Fruit fly (Drosophila melanogaster) whole organism, embryonic: Measurements from ENCODE around the gene ftz-f1.

Experiments
- BEAF-32 ChIP-seq: fragments of 200-800 bp; sonication (Bioruptor generic); optimal IDR thresholded peaks from 3 replicates; lab custom pipeline; 2017; ENCODE audit warnings: missing biosample characterization, missing genetic modification characterization, mild to moderate bottlenecking, moderate library complexity, missing genetic modification reagents
- Bgb ChIP-seq: fragments of 200-800 bp; sonication (Bioruptor generic); IDR thresholded peaks from 2 replicates; pipeline ENCODE4 v1.3.6; 2022; ENCODE audit warnings: missing biosample characterization, missing genetic modification characterization; ENCODE audit not compliant: partially characterized antibody
- Blimp-1 ChIP-seq: fragments of 200-800 bp; sonication (Bioruptor generic); optimal IDR thresholded peaks from 3 replicates; lab custom pipeline; 2018; ENCODE audit warnings: missing biosample characterization, missing genetic modification characterization, mild to moderate bottlenecking, moderate library complexity, missing genetic modification reagents
- CG11504 ChIP-seq: fragments of 200-800 bp; sonication (Bioruptor generic); optimal IDR thresholded peaks from 3 replicates; lab custom pipeline; 2019; ENCODE audit warnings: missing biosample characterization, mild to moderate bottlenecking, missing genetic modification characterization, moderate library complexity
- CG12155 ChIP-seq: fragments of 200-800 bp; sonication (Bioruptor generic); optimal IDR thresholded peaks from 3 replicates; lab custom pipeline; 2016; ENCODE audit warnings: missing biosample characterization, missing genetic modification characterization
- CG12219 ChIP-seq: fragments of 200-800 bp; sonication (Bioruptor generic); optimal IDR thresholded peaks from 3 replicates; lab custom pipeline; 2018; ENCODE audit warnings: missing biosample characterization, mild to moderate bottlenecking, missing genetic modification characterization
- CG13775 ChIP-seq: fragments of 200-800 bp; sonication (Bioruptor generic); optimal IDR thresholded peaks from 3 replicates; lab custom pipeline; 2017; ENCODE audit warnings: missing biosample characterization, mild to moderate bottlenecking, missing genetic modification characterization
- CG14050 ChIP-seq: fragments of 200-800 bp; sonication (Bioruptor generic); IDR thresholded peaks from 3 replicates; pipeline ENCODE4 v1.3.6; 2022; ENCODE audit warnings: missing biosample characterization, missing genetic modification characterization
- CG15479 ChIP-seq: fragments of 200-800 bp; sonication (Bioruptor generic); optimal IDR thresholded peaks from 3 replicates; lab custom pipeline; 2019; ENCODE audit warnings: missing biosample characterization, mild to moderate bottlenecking, missing genetic modification characterization, moderate library complexity
- CG1602 ChIP-seq: fragments of 200-800 bp; sonication (Bioruptor generic); optimal IDR thresholded peaks from 3 replicates; lab custom pipeline; 2016; ENCODE audit warnings: missing biosample characterization, missing genetic modification characterization
- CG16813 ChIP-seq: fragments of 200-800 bp; sonication (Bioruptor generic); IDR thresholded peaks from 3 replicates; pipeline ENCODE4 v1.3.6; 2022; ENCODE audit warnings: missing biosample characterization, missing genetic modification characterization; ENCODE audit not compliant: partially characterized antibody
- CG2199 ChIP-seq: fragments of 200-800 bp; sonication (Bioruptor generic); IDR thresholded peaks from 3 replicates; pipeline ENCODE4 v1.3.6; 2022; ENCODE audit warnings: missing biosample characterization, missing genetic modification characterization
- CG2678 ChIP-seq: fragments of 200-800 bp; sonication (Bioruptor generic); optimal IDR thresholded peaks from 3 replicates; lab custom pipeline; 2019; ENCODE audit warnings: missing biosample characterization, mild to moderate bottlenecking, missing genetic modification characterization, moderate library complexity
- CG31365 ChIP-seq: fragments of 200-800 bp; sonication (Bioruptor generic); optimal IDR thresholded peaks from 2 replicates; lab custom pipeline; 2018; ENCODE audit warnings: missing biosample characterization, mild to moderate bottlenecking, missing genetic modification characterization
- CG31441 ChIP-seq: fragments of 200-800 bp; sonication (Bioruptor generic); IDR thresholded peaks from 2 replicates; pipeline ENCODE4 v1.3.6; 2022; ENCODE audit warnings: missing biosample characterization, missing genetic modification characterization
- CG34224 ChIP-seq: fragments of 200-800 bp; sonication (Bioruptor generic); IDR thresholded peaks from 3 replicates; pipeline ENCODE4 v1.3.6; 2022; ENCODE audit warnings: missing biosample characterization, missing genetic modification characterization; ENCODE audit not compliant: partially characterized antibody
- CG3847 ChIP-seq: fragments of 200-800 bp; sonication (Bioruptor generic); IDR thresholded peaks from 2 replicates; pipeline ENCODE4 v1.3.6; 2022; ENCODE audit warnings: missing biosample characterization, missing genetic modification characterization
- CG7556 ChIP-seq: fragments of 200-800 bp; sonication (Bioruptor generic); optimal IDR thresholded peaks from 2 replicates; lab custom pipeline; 2017; ENCODE audit warnings: missing biosample characterization, mild to moderate bottlenecking, missing genetic modification characterization
- CG7839 ChIP-seq: fragments of 200-800 bp; sonication (Bioruptor generic); optimal IDR thresholded peaks from 3 replicates; lab custom pipeline; 2018; ENCODE audit warnings: missing biosample characterization, mild to moderate bottlenecking, missing genetic modification characterization, moderate library complexity
- CG8089 ChIP-seq: fragments of 200-800 bp; sonication (Bioruptor generic); optimal IDR thresholded peaks from 3 replicates; lab custom pipeline; 2016; ENCODE audit warnings: missing biosample characterization, missing genetic modification characterization
- CG8290 ChIP-seq, 3 experiments: fragments of 200-800 bp; sonication (Bioruptor generic); optimal IDR thresholded peaks; 2 replicates each; lab custom pipeline; 2016 to 2019; ENCODE audit warnings: missing biosample characterization in 3 of 3, missing genetic modification characterization in 3 of 3, mild to moderate bottlenecking in 2 of 3, moderate library complexity in 1 of 3
- CG9215 ChIP-seq: fragments of 200-800 bp; sonication (Bioruptor generic); IDR thresholded peaks from 2 replicates; pipeline ENCODE4 v1.3.6; 2022; ENCODE audit warnings: missing biosample characterization, missing genetic modification characterization
- CG9437 ChIP-seq: fragments of 200-800 bp; sonication (Bioruptor generic); optimal IDR thresholded peaks from 2 replicates; lab custom pipeline; 2018; ENCODE audit warnings: missing biosample characterization, mild to moderate bottlenecking, missing genetic modification characterization
- CTCF ChIP-seq: fragments of 200-800 bp; sonication (Bioruptor generic); optimal IDR thresholded peaks from 2 replicates; lab custom pipeline; 2017; ENCODE audit warnings: missing biosample characterization, mild to moderate bottlenecking, missing genetic modification characterization, moderate library complexity
- Dll ChIP-seq: fragments of 200-800 bp; sonication (Bioruptor generic); IDR thresholded peaks from 4 replicates; pipeline ENCODE4 v1.3.6; 2022; ENCODE audit warnings: missing biosample characterization, missing genetic modification characterization; ENCODE audit not compliant: partially characterized antibody
- Fer1 ChIP-seq: fragments of 200-800 bp; sonication (Bioruptor generic); optimal IDR thresholded peaks from 2 replicates; lab custom pipeline; 2017; ENCODE audit warnings: missing biosample characterization, mild to moderate bottlenecking, missing genetic modification characterization
- Hr39 ChIP-seq: fragments of >200 bp; optimal IDR thresholded peaks from 2 replicates; lab custom pipeline; 2017
- MBD-R2 ChIP-seq: fragments of 200-800 bp; sonication (Bioruptor generic); IDR thresholded peaks from 2 replicates; pipeline ENCODE4 v1.3.6; 2022; ENCODE audit warnings: missing biosample characterization, missing genetic modification characterization
- Max ChIP-seq: fragments of 200-800 bp; sonication (Bioruptor generic); optimal IDR thresholded peaks from 2 replicates; lab custom pipeline; 2016; ENCODE audit warnings: missing biosample characterization, mild to moderate bottlenecking, missing genetic modification characterization
- Pdp1 ChIP-seq, 2 experiments: fragments of 200-800 bp; sonication (Bioruptor generic); optimal IDR thresholded peaks; 3 replicates each; lab custom pipeline; 2016; ENCODE audit warnings: missing biosample characterization in 2 of 2, missing genetic modification characterization in 2 of 2, mild to moderate bottlenecking in 1 of 2, moderate library complexity in 1 of 2
- Sin3A ChIP-seq: fragments of >200 bp; optimal IDR thresholded peaks from 2 replicates; lab custom pipeline; 2018
- Tbp ChIP-seq: fragments of >200 bp; optimal IDR thresholded peaks from 2 replicates; lab custom pipeline; 2018; ENCODE audit warnings: missing biosample characterization, missing genetic modification characterization
- Vsx1 ChIP-seq: fragments of 200-800 bp; sonication (Bioruptor generic); optimal IDR thresholded peaks from 2 replicates; lab custom pipeline; 2017; ENCODE audit warnings: missing biosample characterization, mild to moderate bottlenecking, missing genetic modification characterization, missing genetic modification reagents
- chn ChIP-seq: fragments of 200-800 bp; sonication (Bioruptor generic); optimal IDR thresholded peaks from 2 replicates; lab custom pipeline; 2016; ENCODE audit warnings: missing biosample characterization, missing genetic modification characterization
- fd64A ChIP-seq: fragments of 200-800 bp; sonication (Bioruptor generic); optimal IDR thresholded peaks from 3 replicates; lab custom pipeline; 2018; ENCODE audit warnings: missing biosample characterization, mild to moderate bottlenecking, missing genetic modification characterization
- gsb-n ChIP-seq: fragments of 200-800 bp; sonication (Bioruptor generic); optimal IDR thresholded peaks from 3 replicates; lab custom pipeline; 2018; ENCODE audit warnings: missing biosample characterization, mild to moderate bottlenecking, missing genetic modification characterization
- her ChIP-seq: fragments of 200-800 bp; sonication (Bioruptor generic); optimal IDR thresholded peaks from 2 replicates; lab custom pipeline; 2016; ENCODE audit warnings: missing biosample characterization, missing genetic modification characterization
- knrl ChIP-seq: fragments of 200-800 bp; sonication (Bioruptor generic); IDR thresholded peaks from 3 replicates; pipeline ENCODE4 v1.3.6; 2022; ENCODE audit warnings: missing biosample characterization, missing genetic modification characterization; ENCODE audit not compliant: partially characterized antibody
- maf-S ChIP-seq: fragments of 200-800 bp; sonication (Bioruptor generic); optimal IDR thresholded peaks from 2 replicates; lab custom pipeline; 2016; ENCODE audit warnings: missing biosample characterization, missing genetic modification characterization
- mam ChIP-seq: fragments of 200-800 bp; sonication (Bioruptor generic); optimal IDR thresholded peaks from 3 replicates; lab custom pipeline; 2016; ENCODE audit warnings: missing biosample characterization, missing genetic modification characterization
- nerfin-1 ChIP-seq: fragments of 200-800 bp; sonication (Bioruptor generic); optimal IDR thresholded peaks from 3 replicates; lab custom pipeline; 2019; ENCODE audit warnings: missing biosample characterization, mild to moderate bottlenecking, missing genetic modification characterization, moderate library complexity
- otp ChIP-seq: fragments of 200-800 bp; sonication (Bioruptor generic); IDR thresholded peaks from 3 replicates; pipeline ENCODE4, ENCODE4 v1.3.6; 2022; ENCODE audit warnings: missing biosample characterization, missing genetic modification characterization
- pzg ChIP-seq: fragments of 200-800 bp; sonication (Bioruptor generic); optimal IDR thresholded peaks from 3 replicates; lab custom pipeline; 2018; ENCODE audit warnings: missing biosample characterization, mild to moderate bottlenecking, missing genetic modification characterization, moderate library complexity
- sd ChIP-seq: fragments of 200-800 bp; sonication (Bioruptor generic); optimal IDR thresholded peaks from 3 replicates; lab custom pipeline; 2018; ENCODE audit warnings: missing biosample characterization, mild to moderate bottlenecking, missing genetic modification characterization, moderate library complexity
- sens ChIP-seq: fragments of 200-800 bp; sonication (Bioruptor generic); peaks from one replicate; lab custom pipeline; 2016; ENCODE audit warnings: missing biosample characterization, missing genetic modification characterization
- sqz ChIP-seq: fragments of 200-800 bp; sonication (Bioruptor generic); optimal IDR thresholded peaks from 3 replicates; lab custom pipeline; 2018; ENCODE audit warnings: missing biosample characterization, mild to moderate bottlenecking, missing genetic modification characterization
- trem ChIP-seq: fragments of 200-800 bp; optimal IDR thresholded peaks from 3 replicates; lab custom pipeline; 2019; ENCODE audit warnings: missing biosample characterization, mild to moderate bottlenecking, missing genetic modification characterization, moderate library complexity
- vnd ChIP-seq: fragments of 200-800 bp; sonication (Bioruptor generic); IDR thresholded peaks from 3 replicates; pipeline ENCODE4 v1.3.6; 2022; ENCODE audit warnings: missing biosample characterization, missing genetic modification characterization; ENCODE audit not compliant: partially characterized antibody
- zen ChIP-seq: fragments of 200-800 bp; sonication (Bioruptor generic); optimal IDR thresholded peaks from 3 replicates; lab custom pipeline; 2018; ENCODE audit warnings: missing biosample characterization, mild to moderate bottlenecking, missing genetic modification characterization, moderate library complexity

Gene ftz-f1

dm6 chr3L:18747953-18748756, 53.0 kb downstream of the ftz-f1 start, which contains the start of the genes Nufip and Atg3 (continued):
- peak; percentile 35 for TF ChIP-seq CG2678 (tag; lab: Kevin White, UChicago)
- TF ChIP-seq sens (GFP tag; lab: Kevin White, UChicago), result peak; percentile 71
- peak; percentile 45; the same call in 1 of the 2 replicates for TF ChIP-seq CG3847 (GFP tag; lab: Robert Waterston, UW)
- TF ChIP-seq CG16813, result peak; percentile 74
- peak; percentile 5 for TF ChIP-seq gsb-n (tag; lab: Kevin White, UChicago)
- TF ChIP-seq CG11504 (tag; lab: Kevin White, UChicago), result peak; percentile 66
- peak; percentile 54 for TF ChIP-seq MBD-R2 (GFP tag; lab: Robert Waterston, UW)
- no peak for TF ChIP-seq fd64A
- peak; percentile 43 for TF ChIP-seq Max
- TF ChIP-seq trem (tag; lab: Kevin White, UChicago), result peak; percentile 42
- peak; percentile 52 for TF ChIP-seq sd
- no peak for TF ChIP-seq Blimp-1 (GFP tag; lab: Kevin White, UChicago)
- no peak for TF ChIP-seq CTCF
- peak; percentile 35 for TF ChIP-seq CG7839
- no peak for TF ChIP-seq mam
- TF ChIP-seq CG8089, result no peak
- TF ChIP-seq Fer1 (GFP tag; lab: Kevin White, UChicago), result peak; percentile 1
- TF ChIP-seq knrl (GFP tag; lab: Robert Waterston, UW), result peak; percentile 74; the same call in 2 of the 3 replicates
- no peak for TF ChIP-seq CG14050 (GFP tag; lab: Robert Waterston, UW)
- peak; percentile 66 for TF ChIP-seq pzg
- TF ChIP-seq CG8290 (GFP tag; optimal IDR thresholded peaks at IDR 0.05; lab: Kevin White, UChicago), result no peak
- peak in 1 of 2 experiments; percentile 26 for TF ChIP-seq CG8290 (tag; optimal IDR thresholded peaks at IDR 0.05; lab: Kevin White, UChicago)
- TF ChIP-seq CG34224, result peak; percentile 67; the same call in 2 of the 3 replicates
- no peak for TF ChIP-seq CG12219 (GFP tag; lab: Kevin White, UChicago)
- TF ChIP-seq CG1602 (GFP tag; lab: Kevin White, UChicago), result peak; percentile 25
- TF ChIP-seq CG13775, result peak; percentile 37
- TF ChIP-seq Vsx1, result peak; percentile 65
- peak; percentile 74 for TF ChIP-seq zen
- peak in 1 of 2 experiments; percentile 40 for TF ChIP-seq Pdp1 (GFP tag; optimal IDR thresholded peaks at IDR 0.05; lab: Kevin White, UChicago)
- no peak for TF ChIP-seq her (GFP tag; lab: Kevin White, UChicago)
- peak; percentile 16 for TF ChIP-seq nerfin-1 (tag; lab: Kevin White, UChicago)
- peak; percentile 51 for TF ChIP-seq CG31441 (GFP tag; lab: Robert Waterston, UW)
- TF ChIP-seq CG2199 (GFP tag; lab: Robert Waterston, UW), result no peak
- peak; percentile 1 for TF ChIP-seq CG12155
- peak; percentile 19 for TF ChIP-seq CG7556 (GFP tag; lab: Kevin White, UChicago)
- TF ChIP-seq Hr39 (lab: Kevin White, UChicago), result no peak
- TF ChIP-seq CG31365 (tag; lab: Kevin White, UChicago), result no peak
- TF ChIP-seq Tbp (GFP tag; lab: Kevin White, UChicago), result no peak
- TF ChIP-seq maf-S (GFP tag; lab: Kevin White, UChicago), result no peak
- TF ChIP-seq CG15479, result peak; percentile 30
- TF ChIP-seq BEAF-32, result peak; percentile 88
- peak; percentile 66 for TF ChIP-seq Sin3A (lab: Kevin White, UChicago)
- peak; percentile 53; the same call in 1 of the 3 replicates for TF ChIP-seq vnd (GFP tag; lab: Robert Waterston, UW)
- peak; percentile 5 for TF ChIP-seq sqz (GFP tag; lab: Kevin White, UChicago)
- TF ChIP-seq otp (GFP tag; lab: Robert Waterston, UW), result no peak
- TF ChIP-seq chn (GFP tag; lab: Kevin White, UChicago), result peak; percentile 68
- peak; percentile 81 for TF ChIP-seq Dll (GFP tag; lab: Robert Waterston, UW)
- no peak for TF ChIP-seq CG9215 (GFP tag; lab: Robert Waterston, UW)
- TF ChIP-seq CG9437, result peak; percentile 48
- peak; percentile 79 for TF ChIP-seq Bgb (GFP tag; lab: Robert Waterston, UW)
